Fruit fly (Drosophila melanogaster) whole organism, embryonic: ENCODE measurements around the gene CG31076.

Source experiments
- CG10209 ChIP-seq: fragments of 200-800 bp; sonication (Bioruptor generic); optimal IDR thresholded peaks from 3 replicates; lab custom pipeline; 2017; ENCODE audit warnings: missing biosample characterization, mild to moderate bottlenecking, missing genetic modification characterization, missing genetic modification reagents
- CG10654 ChIP-seq: fragments of 200-800 bp; sonication (Bioruptor generic); optimal IDR thresholded peaks from 2 replicates; lab custom pipeline; 2016; ENCODE audit warnings: missing biosample characterization, missing genetic modification characterization
- CG11398 ChIP-seq: fragments of 200-800 bp; sonication (Bioruptor generic); optimal IDR thresholded peaks from 2 replicates; lab custom pipeline; 2016; ENCODE audit warnings: missing biosample characterization, missing genetic modification characterization
- CG11456 ChIP-seq: fragments of 200-800 bp; sonication (Bioruptor generic); IDR thresholded peaks from 3 replicates; pipeline ENCODE4 v1.3.6; 2022; ENCODE audit warnings: missing biosample characterization, missing genetic modification characterization
- CG11696 ChIP-seq: fragments of 200-800 bp; sonication (Bioruptor generic); IDR thresholded peaks from 2 replicates; pipeline ENCODE4 v1.3.6; 2022; ENCODE audit warnings: missing biosample characterization, missing genetic modification characterization
- CG12391 ChIP-seq: fragments of 200-800 bp; sonication (Bioruptor generic); optimal IDR thresholded peaks from 3 replicates; lab custom pipeline; 2018; ENCODE audit warnings: missing biosample characterization, mild to moderate bottlenecking, missing genetic modification characterization, moderate library complexity
- CG1529 ChIP-seq: fragments of 200-800 bp; sonication (Bioruptor generic); optimal IDR thresholded peaks from 3 replicates; lab custom pipeline; 2018; ENCODE audit warnings: missing biosample characterization, missing genetic modification characterization
- CG17802 ChIP-seq: fragments of 200-800 bp; sonication (Bioruptor generic); optimal IDR thresholded peaks from 2 replicates; lab custom pipeline; 2018; ENCODE audit warnings: missing biosample characterization, mild to moderate bottlenecking, missing genetic modification characterization, moderate library complexity
- CG18262 ChIP-seq: fragments of 200-800 bp; optimal IDR thresholded peaks from 3 replicates; lab custom pipeline; 2019; ENCODE audit warnings: missing biosample characterization, mild to moderate bottlenecking, missing genetic modification characterization, moderate library complexity
- CG18764 ChIP-seq: fragments of 200-800 bp; sonication (Bioruptor generic); optimal IDR thresholded peaks from 3 replicates; lab custom pipeline; 2016; ENCODE audit warnings: missing biosample characterization, missing genetic modification characterization
- CG2678 ChIP-seq: fragments of 200-800 bp; sonication (Bioruptor generic); optimal IDR thresholded peaks from 3 replicates; lab custom pipeline; 2019; ENCODE audit warnings: missing biosample characterization, mild to moderate bottlenecking, missing genetic modification characterization, moderate library complexity
- CG4707 ChIP-seq: fragments of 200-800 bp; sonication (Bioruptor generic); optimal IDR thresholded peaks from 2 replicates; lab custom pipeline; 2018; ENCODE audit warnings: missing biosample characterization, mild to moderate bottlenecking, missing genetic modification characterization, moderate library complexity
- CG6254 ChIP-seq: fragments of 200-800 bp; sonication (Bioruptor generic); optimal IDR thresholded peaks from 3 replicates; lab custom pipeline; 2017; ENCODE audit warnings: mild to moderate bottlenecking, missing biosample characterization, missing genetic modification reagents, missing genetic modification characterization
- CG7839 ChIP-seq: fragments of 200-800 bp; sonication (Bioruptor generic); optimal IDR thresholded peaks from 3 replicates; lab custom pipeline; 2018; ENCODE audit warnings: missing biosample characterization, mild to moderate bottlenecking, missing genetic modification characterization, moderate library complexity
- CG8924 ChIP-seq: fragments of 200-800 bp; optimal IDR thresholded peaks from 3 replicates; lab custom pipeline; 2019; ENCODE audit warnings: missing biosample characterization, mild to moderate bottlenecking, missing genetic modification characterization, moderate library complexity
- D19B ChIP-seq: fragments of 200-800 bp; sonication (Bioruptor generic); optimal IDR thresholded peaks from 2 replicates; lab custom pipeline; 2017; ENCODE audit warnings: missing biosample characterization, mild to moderate bottlenecking, missing genetic modification characterization
- E2f1 ChIP-seq: fragments of 200-800 bp; sonication (Bioruptor generic); IDR thresholded peaks from 2 replicates; pipeline ENCODE4 v1.3.6; 2022; ENCODE audit warnings: missing biosample characterization, missing genetic modification characterization
- Fer3 ChIP-seq: fragments of 200-800 bp; sonication (Bioruptor generic); optimal IDR thresholded peaks from 2 replicates; lab custom pipeline; 2018; ENCODE audit warnings: missing biosample characterization, mild to moderate bottlenecking, missing genetic modification characterization, moderate library complexity
- Lim3 ChIP-seq: fragments of 200-800 bp; sonication (Bioruptor generic); IDR thresholded peaks from 2 replicates; pipeline ENCODE4 v1.3.6; 2022; ENCODE audit warnings: missing biosample characterization, missing genetic modification characterization
- Scr ChIP-seq: fragments of 200-800 bp; sonication (Bioruptor generic); IDR thresholded peaks from 2 replicates; pipeline ENCODE4 v1.3.6; 2022; ENCODE audit warnings: missing biosample characterization, missing genetic modification characterization; ENCODE audit not compliant: partially characterized antibody
- Sox100B ChIP-seq: fragments of 200-800 bp; sonication (Bioruptor generic); optimal IDR thresholded peaks from 3 replicates; lab custom pipeline; 2018; ENCODE audit warnings: missing biosample characterization, mild to moderate bottlenecking, missing genetic modification characterization
- amos ChIP-seq: fragments of 200-800 bp; sonication (Bioruptor generic); IDR thresholded peaks from 2 replicates; pipeline ENCODE4 v1.3.6; 2022; ENCODE audit warnings: missing biosample characterization, missing genetic modification characterization; ENCODE audit not compliant: partially characterized antibody
- bab2 ChIP-seq: fragments of 200-800 bp; sonication (Bioruptor generic); optimal IDR thresholded peaks from 2 replicates; lab custom pipeline; 2016; ENCODE audit warnings: missing biosample characterization, missing genetic modification characterization
- ems ChIP-seq: fragments of 200-800 bp; sonication (Bioruptor generic); optimal IDR thresholded peaks from 3 replicates; lab custom pipeline; 2016; ENCODE audit warnings: missing biosample characterization, missing genetic modification characterization
- kay ChIP-seq: fragments of 200-800 bp; sonication (Bioruptor generic); optimal IDR thresholded peaks from 2 replicates; lab custom pipeline; 2016; ENCODE audit warnings: missing biosample characterization, missing genetic modification characterization
- lab ChIP-seq: fragments of 200-800 bp; sonication (Bioruptor generic); optimal IDR thresholded peaks from 3 replicates; lab custom pipeline; 2017; ENCODE audit warnings: missing biosample characterization, missing genetic modification characterization, mild to moderate bottlenecking, moderate library complexity, missing genetic modification reagents
- lmd ChIP-seq: fragments of 200-800 bp; sonication (Bioruptor generic); IDR thresholded peaks from 2 replicates; pipeline ENCODE4 v1.3.6; 2022; ENCODE audit warnings: missing biosample characterization, missing genetic modification characterization
- row ChIP-seq: fragments of 200-800 bp; sonication (Bioruptor generic); IDR thresholded peaks from 3 replicates; pipeline ENCODE4 v1.3.6; 2022; ENCODE audit warnings: missing biosample characterization, missing genetic modification characterization
- shn ChIP-seq: fragments of 200-800 bp; sonication (Bioruptor generic); optimal IDR thresholded peaks from 3 replicates; lab custom pipeline; 2016; ENCODE audit warnings: missing biosample characterization, missing genetic modification characterization
- sug ChIP-seq: fragments of 200-800 bp; optimal IDR thresholded peaks from 2 replicates; lab custom pipeline; 2019; ENCODE audit warnings: missing biosample characterization, mild to moderate bottlenecking, missing genetic modification characterization, moderate library complexity
- tup ChIP-seq: fragments of 200-800 bp; sonication (Bioruptor generic); optimal IDR thresholded peaks from 2 replicates; lab custom pipeline; 2016; ENCODE audit warnings: missing biosample characterization, mild to moderate bottlenecking, missing genetic modification characterization, moderate library complexity
- zen2 ChIP-seq: fragments of 200-800 bp; sonication (Bioruptor generic); IDR thresholded peaks from 3 replicates; pipeline ENCODE4 v1.3.6; 2022; ENCODE audit warnings: missing biosample characterization, missing genetic modification characterization; ENCODE audit not compliant: partially characterized antibody

Gene CG31076

dm6 chr3R:26989802-26990509 lies at the start of gene CG31076 (continued):
- TF ChIP-seq shn (GFP tag; lab: Kevin White, UChicago) (no peak), CG11398 (GFP tag; lab: Kevin White, UChicago) (no peak), Sox100B (peak; percentile 59), kay (GFP tag; lab: Kevin White, UChicago) (no peak), ems (GFP tag; lab: Kevin White, UChicago) (no peak), D19B (GFP tag; lab: Kevin White, UChicago) (peak; percentile 92), CG2678 (tag; lab: Kevin White, UChicago) (peak; percentile 70)

- TF ChIP-seq CG12391 (tag; lab: Kevin White, UChicago): no peak
- no peak for TF ChIP-seq CG10209
- TF ChIP-seq Scr (GFP tag; lab: Robert Waterston, UW): no peak
- TF ChIP-seq row (GFP tag; lab: Robert Waterston, UW): no peak
- TF ChIP-seq amos (GFP tag; lab: Robert Waterston, UW): no peak
- no peak for TF ChIP-seq lab
- no peak for TF ChIP-seq CG18764 (GFP tag; lab: Kevin White, UChicago)
- no peak for TF ChIP-seq Lim3 (GFP tag; lab: Robert Waterston, UW)
- no peak for TF ChIP-seq CG1529 (GFP tag; lab: Kevin White, UChicago)
- TF ChIP-seq CG18262 (tag; lab: Kevin White, UChicago): no peak
- TF ChIP-seq CG6254 (GFP tag; lab: Kevin White, UChicago): no peak
- TF ChIP-seq bab2 (GFP tag; lab: Kevin White, UChicago): no peak
These were observed 44.3 kb upstream of the CG31076 start for dm6 chr3R:27033935-27034334.

dm6 chr3R:27026009-27026408 lies 36.4 kb upstream of the CG31076 start, which contains the start of gene CG6271:
CG6271 (minus strand) TSS chr3R:27026109.
- TF ChIP-seq CG10654 (GFP tag; lab: Kevin White, UChicago): no peak
- TF ChIP-seq CG7839: no peak
- TF ChIP-seq zen2 (GFP tag; lab: Robert Waterston, UW): no peak
- TF ChIP-seq CG11456 (GFP tag; lab: Robert Waterston, UW): no peak
- TF ChIP-seq CG4707 (GFP tag; lab: Kevin White, UChicago): no peak
- TF ChIP-seq shn (GFP tag; lab: Kevin White, UChicago): no peak
- no peak for TF ChIP-seq lmd (GFP tag; lab: Robert Waterston, UW)
- no peak for TF ChIP-seq CG11696 (GFP tag; lab: Robert Waterston, UW)
- no peak for TF ChIP-seq CG8924 (tag; lab: Kevin White, UChicago)
- TF ChIP-seq CG17802 (tag; lab: Kevin White, UChicago): no peak
- TF ChIP-seq E2f1 (GFP tag; lab: Robert Waterston, UW): no peak
- no peak for TF ChIP-seq tup (GFP tag; lab: Kevin White, UChicago)
- TF ChIP-seq, all 482 proteins: peak for 0

- peak; percentile 68 for TF ChIP-seq sug (tag; lab: Kevin White, UChicago)
- TF ChIP-seq Fer3 (tag; lab: Kevin White, UChicago): no peak
These were observed 33.5 kb upstream of the CG31076 start, which contains the start of gene CG6277 for dm6 chr3R:27023117-27023516. CG6277 (minus strand) TSS chr3R:27023217.
